Fruit fly (Drosophila melanogaster) whole organism, adult: Measurements from ENCODE around the gene Naa80.

Experiments used
- Hr96 ChIP-seq: fragments of 200-800 bp; sonication (Bioruptor generic); optimal IDR thresholded peaks from 2 replicates; lab custom pipeline; 2016; ENCODE audit warnings: missing biosample characterization, missing genetic modification characterization
- toe ChIP-seq: fragments of 200-800 bp; sonication (Bioruptor generic); optimal IDR thresholded peaks from 2 replicates; lab custom pipeline; 2016; ENCODE audit warnings: missing biosample characterization, missing genetic modification characterization

- TF ChIP-seq Hr96 (no peak), toe (GFP tag; lab: Kevin White, UChicago) (no peak)
Observed at dm6 chr3R:9747875-9747899, 19.9 kb upstream of the Naa80 start, which contains the start of gene PpD3.
